In genomic region chr2L:13203437-13204137, dm6 we compare ENCODE assay signal across 2 fruit fly cellular contexts.
TF ChIP-seq lines count a peak whose summit lies in the region.

Gene Pect (plus strand): TSS chr2L:13203762.

TF ChIP-seq in whole organism, embryonic, 481 proteins besides CTCF, POLR2A, EP300 and RAD21 (continued from another document and continues in another):
- TF ChIP-seq CG4820 (GFP tag; optimal IDR thresholded peaks at IDR 0.05; lab: Kevin White, UChicago) = no peak
- no peak for TF ChIP-seq CG11695 (GFP tag; IDR thresholded peaks at IDR 0.05; lab: Robert Waterston, UW)
- no peak for TF ChIP-seq CG5245 (GFP tag; optimal IDR thresholded peaks at IDR 0.05; lab: Kevin White, UChicago)
- TF ChIP-seq insv (GFP tag; optimal IDR thresholded peaks at IDR 0.05; lab: Kevin White, UChicago) = no peak
- no peak for TF ChIP-seq gem (tag; optimal IDR thresholded peaks at IDR 0.05; lab: Kevin White, UChicago)
- peak; percentile 20 for TF ChIP-seq grau (tag; optimal IDR thresholded peaks at IDR 0.05; lab: Kevin White, UChicago)
- TF ChIP-seq CG8765 (GFP tag; IDR thresholded peaks at IDR 0.05; lab: Robert Waterston, UW) = no peak
- TF ChIP-seq BEAF-32 (GFP tag; optimal IDR thresholded peaks at IDR 0.05; lab: Kevin White, UChicago) = peak; percentile 83
- peak; percentile 37 for TF ChIP-seq dmrt11E (tag; optimal IDR thresholded peaks at IDR 0.05; lab: Kevin White, UChicago)
- no peak for TF ChIP-seq CG12769 (tag; optimal IDR thresholded peaks at IDR 0.05; lab: Kevin White, UChicago)
- peak; percentile 62 for TF ChIP-seq HmgZ (tag; optimal IDR thresholded peaks at IDR 0.05; lab: Kevin White, UChicago)
- peak; percentile 9 for TF ChIP-seq CG6765 (GFP tag; optimal IDR thresholded peaks at IDR 0.05; lab: Kevin White, UChicago)
- no peak for TF ChIP-seq CG12236 (GFP tag; optimal IDR thresholded peaks at IDR 0.05; lab: Kevin White, UChicago)
- TF ChIP-seq eve (GFP tag; optimal IDR thresholded peaks at IDR 0.05; lab: Kevin White, UChicago) = no peak
- TF ChIP-seq CG15073 (GFP tag; optimal IDR thresholded peaks at IDR 0.05; lab: Kevin White, UChicago) = no peak
- TF ChIP-seq inv (GFP tag; IDR thresholded peaks at IDR 0.05; lab: Robert Waterston, UW; ENCODE audit: partially characterized antibody) = peak; percentile 44; the same call in 1 of the 2 replicates
- TF ChIP-seq CG8089 (GFP tag; optimal IDR thresholded peaks at IDR 0.05; lab: Kevin White, UChicago) = no peak
- peak; percentile 26 for TF ChIP-seq CG30403 (GFP tag; optimal IDR thresholded peaks at IDR 0.05; lab: Kevin White, UChicago)
- TF ChIP-seq tio (GFP tag; optimal IDR thresholded peaks at IDR 0.05; lab: Kevin White, UChicago) = no peak
- no peak for TF ChIP-seq Atf6 (GFP tag; IDR thresholded peaks at IDR 0.05; lab: Robert Waterston, UW)
- peak; percentile 81 for TF ChIP-seq row (GFP tag; IDR thresholded peaks at IDR 0.05; lab: Robert Waterston, UW)
- TF ChIP-seq sens (GFP tag; lab: Kevin White, UChicago) = peak; percentile 6
- no peak for TF ChIP-seq CG14860 (GFP tag; IDR thresholded peaks at IDR 0.05; lab: Robert Waterston, UW; ENCODE audit: partially characterized antibody)
- no peak for TF ChIP-seq CG3995 (GFP tag; optimal IDR thresholded peaks at IDR 0.05; lab: Kevin White, UChicago)
- TF ChIP-seq CG12219 (GFP tag; optimal IDR thresholded peaks at IDR 0.05; lab: Kevin White, UChicago) = no peak
- TF ChIP-seq CG7745 (tag; optimal IDR thresholded peaks at IDR 0.05; lab: Kevin White, UChicago) = no peak
- no peak for TF ChIP-seq sd (tag; optimal IDR thresholded peaks at IDR 0.05; lab: Kevin White, UChicago)
- no peak for TF ChIP-seq hth (optimal IDR thresholded peaks at IDR 0.05; lab: Kevin White, UChicago)
- no peak for TF ChIP-seq ind (GFP tag; optimal IDR thresholded peaks at IDR 0.05; lab: Kevin White, UChicago)
- no peak for TF ChIP-seq CG9437 (GFP tag; optimal IDR thresholded peaks at IDR 0.05; lab: Kevin White, UChicago)
- peak; percentile 98 for TF ChIP-seq CG15514 (GFP tag; optimal IDR thresholded peaks at IDR 0.05; lab: Kevin White, UChicago)
- TF ChIP-seq sens-2 (GFP tag; IDR thresholded peaks at IDR 0.05; lab: Robert Waterston, UW) = no peak
- peak; percentile 44; the same call in 1 of the 2 replicates for TF ChIP-seq seq (GFP tag; IDR thresholded peaks at IDR 0.05; lab: Robert Waterston, UW)
- no peak for TF ChIP-seq maf-S (GFP tag; optimal IDR thresholded peaks at IDR 0.05; lab: Kevin White, UChicago)
- TF ChIP-seq bbx (GFP tag; IDR thresholded peaks at IDR 0.05; lab: Robert Waterston, UW; ENCODE audit: partially characterized antibody) = peak; percentile 49
- peak; percentile 5 for TF ChIP-seq wek (GFP tag; optimal IDR thresholded peaks at IDR 0.05; lab: Kevin White, UChicago)
- TF ChIP-seq ase (GFP tag; IDR thresholded peaks at IDR 0.05; lab: Robert Waterston, UW) = no peak
- no peak for TF ChIP-seq CG13123 (GFP tag; optimal IDR thresholded peaks at IDR 0.05; lab: Kevin White, UChicago)
- TF ChIP-seq CG13624 (GFP tag; optimal IDR thresholded peaks at IDR 0.05; lab: Kevin White, UChicago) = no peak
- no peak for TF ChIP-seq zfh1 (GFP tag; IDR thresholded peaks at IDR 0.05; lab: Robert Waterston, UW)
- peak; percentile 65 for TF ChIP-seq Jarid2 (GFP tag; optimal IDR thresholded peaks at IDR 0.05; lab: Kevin White, UChicago)
- TF ChIP-seq Ets65A (GFP tag; lab: Kevin White, UChicago) = no peak
- TF ChIP-seq CG4730 (GFP tag; IDR thresholded peaks at IDR 0.05; lab: Robert Waterston, UW) = no peak
- no peak for TF ChIP-seq D (optimal IDR thresholded peaks at IDR 0.05; lab: Kevin White, UChicago)
- no peak for TF ChIP-seq D (GFP tag; optimal IDR thresholded peaks at IDR 0.05; lab: Kevin White, UChicago)
- TF ChIP-seq CG1529 (GFP tag; optimal IDR thresholded peaks at IDR 0.05; lab: Kevin White, UChicago) = no peak
- no peak for TF ChIP-seq CG13296 (GFP tag; optimal IDR thresholded peaks at IDR 0.05; lab: Kevin White, UChicago)
- no peak for TF ChIP-seq mld (GFP tag; IDR thresholded peaks at IDR 0.05; lab: Robert Waterston, UW; ENCODE audit: partially characterized antibody)
- TF ChIP-seq CG8944 (GFP tag; optimal IDR thresholded peaks at IDR 0.05; lab: Kevin White, UChicago) = no peak
- TF ChIP-seq Dll (GFP tag; IDR thresholded peaks at IDR 0.05; lab: Robert Waterston, UW; ENCODE audit: partially characterized antibody) = peak; percentile 62; the same call in 2 of the 4 replicates
- TF ChIP-seq Neu2 (GFP tag; optimal IDR thresholded peaks at IDR 0.05; lab: Kevin White, UChicago; ENCODE audit: borderline replicate concordance) = no peak
- peak; percentile 6 for TF ChIP-seq Myb (GFP tag; optimal IDR thresholded peaks at IDR 0.05; lab: Kevin White, UChicago)
- no peak for TF ChIP-seq CG14050 (GFP tag; IDR thresholded peaks at IDR 0.05; lab: Robert Waterston, UW)
- TF ChIP-seq CG12299 (tag; optimal IDR thresholded peaks at IDR 0.05; lab: Kevin White, UChicago) = peak; percentile 49
- no peak for TF ChIP-seq YL-1 (GFP tag; optimal IDR thresholded peaks at IDR 0.05; lab: Kevin White, UChicago)
- TF ChIP-seq repo (GFP tag; optimal IDR thresholded peaks at IDR 0.05; lab: Kevin White, UChicago) = no peak
- no peak for TF ChIP-seq CG31224 (GFP tag; IDR thresholded peaks at IDR 0.05; lab: Robert Waterston, UW)
- TF ChIP-seq grn (GFP tag; optimal IDR thresholded peaks at IDR 0.05; lab: Kevin White, UChicago) = no peak
- TF ChIP-seq sna (GFP tag; IDR thresholded peaks at IDR 0.05; lab: Robert Waterston, UW; ENCODE audit: partially characterized antibody) = 0 out of 2 replicates have a peak, but pooled peaks have one; percentile 35
- no peak for TF ChIP-seq CG18619 (GFP tag; optimal IDR thresholded peaks at IDR 0.05; lab: Kevin White, UChicago)
- TF ChIP-seq CG4404 (GFP tag; IDR thresholded peaks at IDR 0.05; lab: Robert Waterston, UW) = no peak
- peak; percentile 58 for TF ChIP-seq CoRest (tag; optimal IDR thresholded peaks at IDR 0.05; lab: Kevin White, UChicago)
- TF ChIP-seq TFAM (GFP tag; optimal IDR thresholded peaks at IDR 0.05; lab: Kevin White, UChicago) = no peak
- TF ChIP-seq CG11560 (tag; IDR thresholded peaks at IDR 0.05; lab: Robert Waterston, UW) = no peak
- TF ChIP-seq CG8290 (GFP tag; optimal IDR thresholded peaks at IDR 0.05; lab: Kevin White, UChicago) = no peak
- TF ChIP-seq CG8290 (tag; optimal IDR thresholded peaks at IDR 0.05; lab: Kevin White, UChicago) = no peak
- no peak for TF ChIP-seq CG14441 (GFP tag; IDR thresholded peaks at IDR 0.05; lab: Robert Waterston, UW)
- no peak for TF ChIP-seq ash1 (GFP tag; optimal IDR thresholded peaks at IDR 0.05; lab: Kevin White, UChicago)

TF ChIP-seq in whole organism, prepupa, 60 proteins besides CTCF, POLR2A, EP300 and RAD21 (continued from another document):
- TF ChIP-seq Hr38 (GFP tag; optimal IDR thresholded peaks at IDR 0.05; lab: Kevin White, UChicago) = no peak
- no peak for TF ChIP-seq acj6 (GFP tag; optimal IDR thresholded peaks at IDR 0.05; lab: Kevin White, UChicago)
- TF ChIP-seq CG4318 (GFP tag; optimal IDR thresholded peaks at IDR 0.05; lab: Kevin White, UChicago) = no peak
- peak; percentile 67 for TF ChIP-seq CG6854 (GFP tag; optimal IDR thresholded peaks at IDR 0.05; lab: Kevin White, UChicago)
- no peak for TF ChIP-seq CG10669 (GFP tag; optimal IDR thresholded peaks at IDR 0.05; lab: Kevin White, UChicago)
- no peak for TF ChIP-seq CG34406 (GFP tag; optimal IDR thresholded peaks at IDR 0.05; lab: Kevin White, UChicago)
- no peak for TF ChIP-seq Gug (GFP tag; IDR thresholded peaks at IDR 0.05; lab: Robert Waterston, UW)
- no peak for TF ChIP-seq fd85E (GFP tag; optimal IDR thresholded peaks at IDR 0.05; lab: Kevin White, UChicago)
- TF ChIP-seq Ets21C (GFP tag; optimal IDR thresholded peaks at IDR 0.05; lab: Kevin White, UChicago) = no peak
- TF ChIP-seq CG8632 (GFP tag; optimal IDR thresholded peaks at IDR 0.05; lab: Kevin White, UChicago) = no peak
- no peak for TF ChIP-seq CG3919 (GFP tag; optimal IDR thresholded peaks at IDR 0.05; lab: Kevin White, UChicago)
- TF ChIP-seq fd59A (GFP tag; optimal IDR thresholded peaks at IDR 0.05; lab: Kevin White, UChicago) = no peak
- no peak for TF ChIP-seq dac (GFP tag; optimal IDR thresholded peaks at IDR 0.05; lab: Kevin White, UChicago)
- no peak for TF ChIP-seq CG1621 (tag; optimal IDR thresholded peaks at IDR 0.05; lab: Kevin White, UChicago)
- TF ChIP-seq CG32006 (GFP tag; optimal IDR thresholded peaks at IDR 0.05; lab: Kevin White, UChicago) = no peak
- peak; percentile 67 for TF ChIP-seq Eip78C (GFP tag; lab: Kevin White, UChicago)
- no peak for TF ChIP-seq net (GFP tag; optimal IDR thresholded peaks at IDR 0.05; lab: Kevin White, UChicago)
- no peak for TF ChIP-seq Hr4 (GFP tag; optimal IDR thresholded peaks at IDR 0.05; lab: Kevin White, UChicago)
- peak; percentile 13 for TF ChIP-seq Sox15 (GFP tag; optimal IDR thresholded peaks at IDR 0.05; lab: Kevin White, UChicago)
- TF ChIP-seq svp (GFP tag; lab: Kevin White, UChicago) = peak; percentile 73
- no peak for TF ChIP-seq Sox14 (GFP tag; optimal IDR thresholded peaks at IDR 0.05; lab: Kevin White, UChicago)
- no peak for TF ChIP-seq pdm3 (GFP tag; optimal IDR thresholded peaks at IDR 0.05; lab: Kevin White, UChicago)
- TF ChIP-seq CG8319 (GFP tag; optimal IDR thresholded peaks at IDR 0.05; lab: Kevin White, UChicago) = no peak
- TF ChIP-seq dsx (GFP tag; optimal IDR thresholded peaks at IDR 0.05; lab: Kevin White, UChicago; ENCODE audit: poor library complexity, severe bottlenecking) = no peak
- TF ChIP-seq CG6276 (GFP tag; optimal IDR thresholded peaks at IDR 0.05; lab: Kevin White, UChicago) = no peak
- TF ChIP-seq Sox102F (GFP tag; optimal IDR thresholded peaks at IDR 0.05; lab: Kevin White, UChicago) = no peak
- peak; percentile 44 for TF ChIP-seq CG15336 (GFP tag; IDR thresholded peaks at IDR 0.05; lab: Robert Waterston, UW)
- no peak for TF ChIP-seq CG6792 (GFP tag; optimal IDR thresholded peaks at IDR 0.05; lab: Kevin White, UChicago)
- no peak for TF ChIP-seq Met (GFP tag; optimal IDR thresholded peaks at IDR 0.05; lab: Kevin White, UChicago)
- no peak for TF ChIP-seq spab (GFP tag; optimal IDR thresholded peaks at IDR 0.05; lab: Kevin White, UChicago)
- no peak; the same call in 1 of the 3 replicates for TF ChIP-seq CG8119 (GFP tag; IDR thresholded peaks at IDR 0.05; lab: Robert Waterston, UW)
- TF ChIP-seq CG11762 (GFP tag; optimal IDR thresholded peaks at IDR 0.05; lab: Kevin White, UChicago; ENCODE audit: insufficient read depth) = no peak
- peak; percentile 57; the same call in 2 of the 3 replicates for TF ChIP-seq CG6163 (GFP tag; IDR thresholded peaks at IDR 0.05; lab: Robert Waterston, UW)
- TF ChIP-seq achi (GFP tag; optimal IDR thresholded peaks at IDR 0.05; lab: Kevin White, UChicago) = no peak
- no peak; the same call in 1 of the 2 replicates for TF ChIP-seq CG11294 (GFP tag; IDR thresholded peaks at IDR 0.05; lab: Robert Waterston, UW)
- no peak for TF ChIP-seq Blimp-1 (GFP tag; optimal IDR thresholded peaks at IDR 0.05; lab: Kevin White, UChicago)
- no peak for TF ChIP-seq CG11902 (GFP tag; optimal IDR thresholded peaks at IDR 0.05; lab: Kevin White, UChicago)
- peak; percentile 41 for TF ChIP-seq esn (GFP tag; optimal IDR thresholded peaks at IDR 0.05; lab: Kevin White, UChicago)
- TF ChIP-seq ss (GFP tag; optimal IDR thresholded peaks at IDR 0.05; lab: Kevin White, UChicago) = no peak
